Worm (Caenorhabditis elegans) whole organism, mixed stage, embryonic: ENCODE measurements around the gene gvd-1.

Experiments
- bed-3 ChIP-seq: fragments of 200-800 bp; sonication (Bioruptor generic); optimal IDR thresholded peaks from 3 replicates; lab custom pipeline; 2018; ENCODE audit warnings: mild to moderate bottlenecking, missing genetic modification characterization, moderate library complexity, missing compliant biosample characterization
- blmp-1 ChIP-seq: fragments of 150-350 bp; optimal IDR thresholded peaks from 2 replicates; lab custom pipeline; 2014; ENCODE audit warnings: missing biosample characterization, missing genetic modification characterization
- ham-2 ChIP-seq: fragments of 200-800 bp; sonication (Bioruptor generic); optimal IDR thresholded peaks from 2 replicates; lab custom pipeline; 2018; ENCODE audit warnings: mild to moderate bottlenecking, missing genetic modification characterization, missing compliant biosample characterization
- lsy-2 ChIP-seq: fragments of 150-350 bp; optimal IDR thresholded peaks from 2 replicates; lab custom pipeline; 2014; ENCODE audit warnings: missing biosample characterization, missing genetic modification characterization
- mep-1 ChIP-seq: fragments of 150-350 bp; optimal IDR thresholded peaks from 2 replicates; lab custom pipeline; 2017; ENCODE audit warnings: missing biosample characterization, missing genetic modification reagents, missing genetic modification characterization, inconsistent platforms
- nhr-237 ChIP-seq: fragments of 150-350 bp; optimal IDR thresholded peaks from 2 replicates; lab custom pipeline; 2014; ENCODE audit warnings: missing biosample characterization, missing genetic modification characterization
- nhr-28 ChIP-seq: fragments of 150-350 bp; optimal IDR thresholded peaks from 2 replicates; lab custom pipeline; 2014; ENCODE audit warnings: missing biosample characterization, missing genetic modification characterization
- pha-4 ChIP-seq: fragments of 150-350 bp; optimal IDR thresholded peaks from 2 replicates; lab custom pipeline; 2018; ENCODE audit warnings: missing biosample characterization, missing genetic modification reagents, missing genetic modification characterization
- zip-8 ChIP-seq: fragments of 150-350 bp; optimal IDR thresholded peaks from 2 replicates; lab custom pipeline; 2014; ENCODE audit warnings: missing biosample characterization, missing genetic modification characterization
- ztf-11 ChIP-seq: fragments of 150-350 bp; optimal IDR thresholded peaks from 2 replicates; lab custom pipeline; 2014; ENCODE audit warnings: missing biosample characterization, missing genetic modification characterization

DNA sequence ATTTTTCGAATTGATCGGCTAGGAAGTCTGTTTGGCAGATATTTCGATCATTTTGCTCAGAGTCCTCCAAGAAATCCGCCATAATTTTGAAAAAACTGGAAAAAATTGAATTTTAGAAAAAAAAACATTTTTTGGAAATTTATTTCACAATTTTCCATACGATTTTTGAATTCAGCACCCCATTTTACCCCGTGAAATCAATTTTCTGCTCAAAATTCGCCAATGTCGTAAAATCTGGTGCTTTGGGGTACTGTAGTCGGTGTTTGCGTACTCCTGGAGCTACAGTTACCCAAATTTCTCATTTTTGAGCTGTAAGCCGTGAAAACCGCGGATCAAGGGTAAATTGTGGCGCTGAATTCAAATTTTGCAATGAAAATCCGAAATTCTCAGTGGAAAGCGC lies at the start of gene gvd-1:
- TF ChIP-seq blmp-1 (tag; lab: Kevin White, UChicago): no peak
- TF ChIP-seq ham-2 (GFP tag; lab: Kevin White, UChicago): no peak
- TF ChIP-seq nhr-28 (tag; lab: Kevin White, UChicago): no peak
- TF ChIP-seq lsy-2: peak; percentile 27
- no peak for TF ChIP-seq pha-4 (tag; lab: Kevin White, UChicago)
- TF ChIP-seq ztf-11: no peak
- TF ChIP-seq nhr-237 (tag; lab: Kevin White, UChicago): no peak
- no peak for TF ChIP-seq bed-3 (GFP tag; lab: Kevin White, UChicago)
- TF ChIP-seq mep-1 (tag; lab: Kevin White, UChicago): no peak
- no peak for TF ChIP-seq zip-8
